Worm (Caenorhabditis elegans) whole organism, L1 larva: ENCODE data around the gene nos-3.

Experiments used
- C04F5.9 ChIP-seq: sonication (generic microtip); optimal IDR thresholded peaks from 2 replicates; lab custom pipeline; 2016; ENCODE audit warnings: missing genetic modification characterization, missing compliant biosample characterization
- C16A3.4 ChIP-seq: fragments of 150-350 bp; optimal IDR thresholded peaks from 2 replicates; lab custom pipeline; 2014; ENCODE audit warnings: missing biosample characterization, missing genetic modification characterization
- F16B12.6 ChIP-seq: fragments of 150-350 bp; optimal IDR thresholded peaks from 2 replicates; lab custom pipeline; 2014; ENCODE audit warnings: missing biosample characterization, missing genetic modification characterization
- Y116A8C.19 ChIP-seq: sonication (generic microtip); optimal IDR thresholded peaks from 2 replicates; lab custom pipeline; 2016; ENCODE audit warnings: missing compliant biosample characterization, missing genetic modification characterization, borderline replicate concordance
- aha-1 ChIP-seq: fragments of 150-350 bp; optimal IDR thresholded peaks from 2 replicates; lab custom pipeline; 2014; ENCODE audit warnings: missing biosample characterization, missing genetic modification characterization
- ceh-63 ChIP-seq: fragments of 200-800 bp; sonication (Bioruptor generic); optimal IDR thresholded peaks from 2 replicates; lab custom pipeline; 2018; ENCODE audit warnings: mild to moderate bottlenecking, missing genetic modification characterization, missing compliant biosample characterization
- ceh-8 ChIP-seq: fragments of 200-800 bp; sonication (Bioruptor generic); optimal IDR thresholded peaks from 2 replicates; lab custom pipeline; 2018; ENCODE audit warnings: mild to moderate bottlenecking, missing genetic modification characterization, moderate library complexity, missing compliant biosample characterization
- ces-1 ChIP-seq: fragments of 150-350 bp; optimal IDR thresholded peaks from 2 replicates; lab custom pipeline; 2014; ENCODE audit warnings: missing biosample characterization, missing genetic modification reagents, missing genetic modification characterization
- efl-1 ChIP-seq, 4 experiments: fragments of 150-350 bp; optimal IDR thresholded peaks in 3 of 4; peaks in 1 of 4; 1 replicate in 1 of 4; 2 replicates in 3 of 4; lab custom pipeline; 2014; ENCODE audit warnings: missing biosample characterization in 2 of 4, missing genetic modification characterization in 2 of 4, missing genetic modification reagents in 2 of 4
- egl-27 ChIP-seq, 2 experiments: fragments of 150-350 bp in 1 of 2; sonication (generic microtip); optimal IDR thresholded peaks; 3 replicates each; lab custom pipeline; 2017 to 2018; ENCODE audit warnings: missing biosample characterization in 2 of 2, missing genetic modification characterization in 2 of 2, missing genetic modification reagents in 2 of 2
- elt-2 ChIP-seq: sonication (generic microtip); optimal IDR thresholded peaks from 2 replicates; lab custom pipeline; 2016; ENCODE audit warnings: missing genetic modification characterization, mild to moderate bottlenecking, inconsistent platforms, missing compliant biosample characterization, missing genetic modification reagents
- elt-3 ChIP-seq, 6 experiments: fragments of 150-350 bp in 1 of 6; sonication (generic microtip); optimal IDR thresholded peaks; 2 replicates each; lab custom pipeline; 2017 to 2018; ENCODE audit warnings: missing biosample characterization in 6 of 6, missing genetic modification characterization in 6 of 6, inconsistent platforms in 1 of 6
- fkh-4 ChIP-seq: sonication (generic microtip); optimal IDR thresholded peaks from 2 replicates; lab custom pipeline; 2016; ENCODE audit warnings: missing compliant biosample characterization, missing genetic modification characterization, borderline replicate concordance
- fkh-8 ChIP-seq: sonication (generic microtip); optimal IDR thresholded peaks from 2 replicates; lab custom pipeline; 2016; ENCODE audit warnings: mild to moderate bottlenecking, missing genetic modification characterization, missing compliant biosample characterization
- fos-1 ChIP-seq: fragments of 150-350 bp; optimal IDR thresholded peaks from 2 replicates; lab custom pipeline; 2014; ENCODE audit warnings: missing biosample characterization, missing genetic modification characterization
- grh-1 ChIP-seq: fragments of 200-800 bp; sonication (Bioruptor generic); IDR thresholded peaks from 2 replicates; pipeline ENCODE4 v1.3.6; 2022; ENCODE audit warnings: missing genetic modification reagents, missing genetic modification characterization, missing compliant biosample characterization
- hlh-17 ChIP-seq: fragments of 200-800 bp; sonication (Bioruptor generic); optimal IDR thresholded peaks from 2 replicates; lab custom pipeline; 2018; ENCODE audit warnings: missing genetic modification characterization, mild to moderate bottlenecking, missing compliant biosample characterization, moderate library complexity, borderline replicate concordance
- hlh-4 ChIP-seq: sonication (generic microtip); optimal IDR thresholded peaks from 2 replicates; lab custom pipeline; 2016; ENCODE audit warnings: mild to moderate bottlenecking, missing genetic modification characterization, missing compliant biosample characterization
- irx-1 ChIP-seq: sonication (generic microtip); optimal IDR thresholded peaks from 2 replicates; lab custom pipeline; 2016; ENCODE audit warnings: missing genetic modification characterization, missing compliant biosample characterization
- lin-13 ChIP-seq: fragments of 150-350 bp; optimal IDR thresholded peaks from 2 replicates; lab custom pipeline; 2014; ENCODE audit warnings: missing biosample characterization, missing genetic modification reagents, missing genetic modification characterization
- lin-14 ChIP-seq: fragments of 200-800 bp; sonication (Bioruptor generic); optimal IDR thresholded peaks from 2 replicates; lab custom pipeline; 2018; ENCODE audit warnings: mild to moderate bottlenecking, missing genetic modification characterization, moderate library complexity, missing compliant biosample characterization
- lin-15B ChIP-seq: fragments of 150-350 bp; sonication (generic microtip); optimal IDR thresholded peaks from 3 replicates; lab custom pipeline; 2014; ENCODE audit warnings: missing biosample characterization, missing genetic modification characterization
- lin-35 ChIP-seq, 2 experiments: fragments of 150-350 bp; optimal IDR thresholded peaks; 2 replicates each; lab custom pipeline; 2014; ENCODE audit warnings: missing biosample characterization in 2 of 2, missing genetic modification characterization in 2 of 2, missing genetic modification reagents in 2 of 2
- lir-3 ChIP-seq: sonication (generic microtip); optimal IDR thresholded peaks from 2 replicates; lab custom pipeline; 2016; ENCODE audit warnings: mild to moderate bottlenecking, missing genetic modification characterization, moderate library complexity, missing compliant biosample characterization; ENCODE audit not compliant: poor library complexity
- lsy-2 ChIP-seq, 2 experiments: fragments of 150-350 bp; optimal IDR thresholded peaks; 2 replicates each; lab custom pipeline; 2014; ENCODE audit warnings: missing biosample characterization in 2 of 2, missing genetic modification characterization in 2 of 2
- mab-9 ChIP-seq: fragments of 200-800 bp; sonication (Bioruptor generic); IDR thresholded peaks from 2 replicates; pipeline ENCODE4 v1.3.6; 2022; ENCODE audit warnings: missing genetic modification reagents, missing genetic modification characterization, missing compliant biosample characterization
- mdl-1 ChIP-seq, 2 experiments: fragments of 150-350 bp; optimal IDR thresholded peaks; 2 replicates each; lab custom pipeline; 2014 to 2017; ENCODE audit warnings: missing biosample characterization in 2 of 2, missing genetic modification characterization in 2 of 2, inconsistent platforms in 1 of 2
- nhr-19 ChIP-seq: fragments of 200-800 bp; sonication (Bioruptor generic); conservative IDR thresholded peaks from 2 replicates; pipeline ENCODE4 v1.3.6; 2022; ENCODE audit warnings: missing genetic modification characterization, missing compliant biosample characterization
- nhr-20 ChIP-seq: sonication (generic microtip); optimal IDR thresholded peaks from 2 replicates; lab custom pipeline; 2016; ENCODE audit warnings: mild to moderate bottlenecking, missing genetic modification characterization, missing compliant biosample characterization
- nhr-71 ChIP-seq: sonication (generic microtip); optimal IDR thresholded peaks from 2 replicates; lab custom pipeline; 2016; ENCODE audit warnings: mild to moderate bottlenecking, missing genetic modification characterization, moderate library complexity, missing compliant biosample characterization
- nhr-84 ChIP-seq: sonication (generic microtip); optimal IDR thresholded peaks from 2 replicates; lab custom pipeline; 2017; ENCODE audit warnings: missing biosample characterization, missing genetic modification characterization
- nhr-85 ChIP-seq: sonication (generic microtip); peaks from one replicate; lab custom pipeline; 2016; ENCODE audit warnings: missing genetic modification characterization, inconsistent platforms, missing compliant biosample characterization
- pag-3 ChIP-seq: sonication (generic microtip); optimal IDR thresholded peaks from 2 replicates; lab custom pipeline; 2017; ENCODE audit warnings: missing genetic modification characterization, mild to moderate bottlenecking, missing compliant biosample characterization, antibody characterized with exemption, borderline replicate concordance; ENCODE audit not compliant: insufficient read depth
- pax-3 ChIP-seq: fragments of 200-800 bp; sonication (Bioruptor generic); optimal IDR thresholded peaks from 2 replicates; lab custom pipeline; 2018; ENCODE audit warnings: mild to moderate bottlenecking, missing genetic modification characterization, moderate library complexity, missing compliant biosample characterization
- rnt-1 ChIP-seq: sonication (generic microtip); optimal IDR thresholded peaks from 2 replicates; lab custom pipeline; 2016; ENCODE audit warnings: mild to moderate bottlenecking, missing genetic modification characterization, moderate library complexity, missing compliant biosample characterization
- skn-1 ChIP-seq: fragments of 150-350 bp; optimal IDR thresholded peaks from 2 replicates; lab custom pipeline; 2014; ENCODE audit warnings: missing biosample characterization, missing genetic modification characterization
- snu-23 ChIP-seq: sonication (generic microtip); optimal IDR thresholded peaks from 2 replicates; lab custom pipeline; 2016; ENCODE audit warnings: missing genetic modification characterization, missing compliant biosample characterization
- sup-37 ChIP-seq: fragments of 200-800 bp; sonication (Bioruptor generic); optimal IDR thresholded peaks from 2 replicates; lab custom pipeline; 2018; ENCODE audit warnings: mild to moderate bottlenecking, missing genetic modification characterization, missing compliant biosample characterization
- swsn-7 ChIP-seq: sonication (generic microtip); optimal IDR thresholded peaks from 2 replicates; lab custom pipeline; 2016; ENCODE audit warnings: missing genetic modification characterization, missing compliant biosample characterization
- tlp-1 ChIP-seq: fragments of 150-350 bp; optimal IDR thresholded peaks from 2 replicates; lab custom pipeline; 2014; ENCODE audit warnings: missing biosample characterization, missing genetic modification characterization
- unc-130 ChIP-seq: fragments of 150-350 bp; optimal IDR thresholded peaks from 2 replicates; lab custom pipeline; 2017; ENCODE audit warnings: missing biosample characterization, missing genetic modification characterization, inconsistent platforms
- xbp-1 ChIP-seq: sonication (generic microtip); optimal IDR thresholded peaks from 2 replicates; lab custom pipeline; 2016; ENCODE audit warnings: missing genetic modification characterization, missing compliant biosample characterization
- zag-1 ChIP-seq: fragments of 150-350 bp; optimal IDR thresholded peaks from 2 replicates; lab custom pipeline; 2014; ENCODE audit warnings: missing biosample characterization, missing genetic modification characterization
- ztf-11 ChIP-seq, 2 experiments: sonication (generic microtip); optimal IDR thresholded peaks; 2 replicates each; lab custom pipeline; 2016 to 2017; ENCODE audit warnings: missing genetic modification characterization in 2 of 2, missing biosample characterization in 1 of 2, missing compliant biosample characterization in 1 of 2
- ztf-4 ChIP-seq: fragments of 150-350 bp; optimal IDR thresholded peaks from 2 replicates; lab custom pipeline; 2014; ENCODE audit warnings: missing biosample characterization, missing genetic modification characterization

The nos-3 gene

DNA sequence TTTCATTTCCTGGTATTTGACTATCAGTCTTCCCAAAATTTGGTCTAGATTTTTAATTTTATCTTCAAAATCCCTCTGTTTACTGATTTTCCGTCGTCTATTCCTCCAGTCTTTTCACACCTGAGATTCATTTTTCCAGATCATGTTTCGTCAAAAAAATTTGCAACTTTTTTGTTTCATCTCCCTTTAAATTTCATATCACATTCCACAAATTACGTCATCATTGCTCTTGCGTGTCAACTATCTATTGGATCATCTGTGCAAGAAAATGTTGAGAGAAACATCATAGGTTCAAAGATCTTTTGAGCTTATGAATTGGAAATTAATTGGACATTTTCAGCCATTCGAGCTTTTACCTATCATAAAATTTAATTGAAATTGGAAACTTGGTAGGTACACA is 13.3 kb downstream of the nos-3 start:
- TF ChIP-seq xbp-1 (tag; lab: Kevin White, UChicago): peak; percentile 49
- no peak for TF ChIP-seq efl-1 (optimal IDR thresholded peaks at IDR 0.05; lab: Kevin White, UChicago)
- TF ChIP-seq efl-1 (GFP tag; optimal IDR thresholded peaks at IDR 0.05 in 1 of 2; lab: Kevin White, UChicago): peak in 1 of 2 experiments; percentile 63
- TF ChIP-seq nhr-71 (tag; lab: Kevin White, UChicago): peak; percentile 1
- peak; percentile 13 for TF ChIP-seq fkh-8 (tag; lab: Kevin White, UChicago)
- no peak for TF ChIP-seq snu-23 (GFP tag; lab: Kevin White, UChicago)
- TF ChIP-seq ceh-63: no peak
- no peak for TF ChIP-seq ces-1 (GFP tag; lab: Kevin White, UChicago)
- TF ChIP-seq, all 84 proteins: peak for 4

DNA sequence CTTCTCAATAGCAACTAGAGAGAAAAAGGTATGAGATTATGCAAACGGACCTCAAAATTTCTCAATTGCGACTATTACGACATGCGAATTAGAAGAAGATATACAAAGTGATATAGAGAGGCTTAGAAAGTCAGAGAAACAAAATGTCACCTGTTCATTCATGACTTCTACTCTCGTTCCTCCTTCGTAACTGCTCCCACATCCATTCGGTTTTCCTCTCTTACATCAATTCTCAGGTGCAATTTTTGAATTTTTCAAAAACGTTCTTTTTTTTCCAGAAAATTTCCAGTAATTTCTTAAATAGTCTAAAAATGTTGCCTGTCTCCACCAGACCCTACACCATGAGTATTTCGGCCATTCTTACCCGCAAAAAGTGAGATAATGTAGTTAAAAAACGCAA is 18.6 kb downstream of the nos-3 start:
- TF ChIP-seq ztf-11 (tag; optimal IDR thresholded peaks at IDR 0.05; lab: Kevin White, UChicago) (no peak), efl-1 (optimal IDR thresholded peaks at IDR 0.05; lab: Kevin White, UChicago) (no peak), efl-1 (GFP tag; optimal IDR thresholded peaks at IDR 0.05 in 1 of 2; lab: Kevin White, UChicago) (peak in 1 of 2 experiments; percentile 80)

DNA sequence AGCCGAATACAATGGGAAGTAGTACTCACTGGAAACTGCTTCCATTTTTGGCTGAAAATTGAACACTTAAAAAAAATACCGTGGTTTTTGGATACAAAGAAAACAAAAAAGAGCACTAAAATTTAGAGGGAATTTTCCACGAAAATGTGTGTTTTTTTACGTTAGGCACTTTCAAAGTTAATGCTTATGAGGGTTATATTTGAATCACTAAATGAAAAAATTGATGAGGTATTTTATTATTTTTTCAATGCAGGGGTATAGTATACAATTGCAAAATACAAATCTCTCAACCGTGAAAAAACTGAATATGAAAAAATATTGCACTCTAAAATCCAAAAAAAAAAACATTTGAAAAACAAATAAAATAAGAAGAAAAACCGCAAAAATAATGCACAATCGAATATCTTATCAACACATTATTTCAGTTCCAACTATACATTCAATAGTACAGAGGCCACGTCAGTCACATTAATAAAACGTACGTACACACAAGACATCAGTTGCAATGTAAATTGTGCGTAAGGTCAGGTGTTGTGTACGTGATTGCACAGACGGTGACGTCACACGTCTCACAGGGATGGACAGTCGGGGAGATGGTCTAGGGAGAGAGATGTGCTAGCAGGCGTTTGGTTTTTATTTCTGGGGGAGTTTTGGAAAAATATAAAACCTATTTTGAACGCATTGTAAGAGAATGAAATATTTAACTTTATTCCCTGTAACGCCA is 23.8 kb downstream of the nos-3 start, which contains the start of gene aqp-10:
aqp-10 (minus strand) TSS at position 51 of the 724 bp plus-strand sequence.
- peak; percentile 1 for TF ChIP-seq irx-1 (tag; lab: Kevin White, UChicago)
- 0 out of 2 replicates have a peak, but pooled peaks have one; percentile 39 for TF ChIP-seq mab-9 (GFP tag; lab: Robert Waterston, UW)
- no peak for TF ChIP-seq C04F5.9 (tag; lab: Kevin White, UChicago)
- TF ChIP-seq snu-23 (GFP tag; lab: Kevin White, UChicago): peak; percentile 74
- no peak for TF ChIP-seq zag-1 (tag; lab: Kevin White, UChicago)
- TF ChIP-seq lin-13: no peak
- TF ChIP-seq ztf-11 (tag; optimal IDR thresholded peaks at IDR 0.05; lab: Kevin White, UChicago): no peak
- TF ChIP-seq C16A3.4 (tag; lab: Kevin White, UChicago): peak; percentile 44
- no peak for TF ChIP-seq fkh-8 (tag; lab: Kevin White, UChicago)
- TF ChIP-seq hlh-4 (tag; lab: Kevin White, UChicago): no peak
- TF ChIP-seq tlp-1 (tag; lab: Kevin White, UChicago): no peak
- peak; percentile 54 to 68 for TF ChIP-seq lsy-2 (tag; optimal IDR thresholded peaks at IDR 0.05; lab: Kevin White, UChicago)
- peak; percentile 69 for TF ChIP-seq elt-2 (tag; lab: Kevin White, UChicago)
- TF ChIP-seq aha-1 (tag; lab: Kevin White, UChicago): no peak
- TF ChIP-seq nhr-84 (tag; lab: Kevin White, UChicago): no peak
- TF ChIP-seq nhr-20: peak; percentile 73
- TF ChIP-seq egl-27 (tag; optimal IDR thresholded peaks at IDR 0.05; lab: Kevin White, UChicago): no peak
- TF ChIP-seq unc-130 (tag; lab: Kevin White, UChicago): no peak
- TF ChIP-seq ceh-8 (GFP tag; lab: Kevin White, UChicago): no peak
- TF ChIP-seq skn-1 (tag; lab: Kevin White, UChicago): peak; percentile 13
- TF ChIP-seq lir-3 (tag; lab: Kevin White, UChicago): peak; percentile 8
- no peak for TF ChIP-seq mdl-1 (tag; optimal IDR thresholded peaks at IDR 0.05; lab: Kevin White, UChicago)
- peak; percentile 46 for TF ChIP-seq rnt-1 (tag; lab: Kevin White, UChicago)
- TF ChIP-seq lin-35 (GFP tag; optimal IDR thresholded peaks at IDR 0.05; lab: Kevin White, UChicago): peak; percentile 17 to 79
- TF ChIP-seq F16B12.6 (tag; lab: Kevin White, UChicago): peak; percentile 87
- TF ChIP-seq grh-1: no peak
- TF ChIP-seq elt-3 (tag; optimal IDR thresholded peaks at IDR 0.05; lab: Kevin White, UChicago): peak in 2 of 6 experiments; percentile 3 to 27
- TF ChIP-seq hlh-17: no peak
- TF ChIP-seq fkh-4 (tag; lab: Kevin White, UChicago): no peak
- TF ChIP-seq pag-3 (tag; lab: Kevin White, UChicago): no peak
- no peak for TF ChIP-seq sup-37 (GFP tag; lab: Kevin White, UChicago)
- peak; percentile 82 for TF ChIP-seq nhr-85 (tag; lab: Kevin White, UChicago)
- TF ChIP-seq Y116A8C.19: no peak
- TF ChIP-seq lin-14: peak; percentile 54
- TF ChIP-seq fos-1 (tag; lab: Kevin White, UChicago): no peak
- peak; percentile 46 for TF ChIP-seq swsn-7 (tag; lab: Kevin White, UChicago)
- no peak for TF ChIP-seq lin-15B
- peak; percentile 68 for TF ChIP-seq nhr-71 (tag; lab: Kevin White, UChicago)
- no peak for TF ChIP-seq pax-3
- TF ChIP-seq ztf-4 (tag; lab: Kevin White, UChicago): no peak
- TF ChIP-seq nhr-19: peak; percentile 47
